Worm (Caenorhabditis elegans) whole organism, early embryonic: ENCODE measurements around the gene R02D5.7.

ENCODE experiments used
- F13C5.2 ChIP-seq: sonication (generic microtip); optimal IDR thresholded peaks from 2 replicates; lab custom pipeline; 2017; ENCODE audit warnings: mild to moderate bottlenecking, missing genetic modification characterization, inconsistent platforms, missing compliant biosample characterization
- aly-1 ChIP-seq: sonication (generic microtip); optimal IDR thresholded peaks from 2 replicates; lab custom pipeline; 2016; ENCODE audit warnings: missing genetic modification characterization, missing compliant biosample characterization
- ama-1 ChIP-seq: fragments of 150-350 bp; optimal IDR thresholded peaks from 2 replicates; lab custom pipeline; 2014
- ceh-13 ChIP-seq: fragments of 200-800 bp; sonication (Bioruptor generic); optimal IDR thresholded peaks from 2 replicates; lab custom pipeline; 2018; ENCODE audit warnings: mild to moderate bottlenecking, missing genetic modification characterization, missing compliant biosample characterization
- ceh-36 ChIP-seq: sonication (generic microtip); optimal IDR thresholded peaks from 2 replicates; lab custom pipeline; 2016; ENCODE audit warnings: missing genetic modification characterization, inconsistent platforms, missing compliant biosample characterization
- ets-7 ChIP-seq: sonication (generic microtip); optimal IDR thresholded peaks from 2 replicates; lab custom pipeline; 2016; ENCODE audit warnings: missing genotype, missing genetic modification characterization, missing compliant biosample characterization
- flt-1 ChIP-seq: fragments of 200-800 bp; sonication (Bioruptor generic); IDR thresholded peaks from 2 replicates; pipeline ENCODE4 v1.3.6; 2022; ENCODE audit warnings: missing genetic modification characterization, missing compliant biosample characterization
- hmbx-1 ChIP-seq: sonication (generic microtip); optimal IDR thresholded peaks from 2 replicates; lab custom pipeline; 2016; ENCODE audit warnings: mild to moderate bottlenecking, missing genetic modification characterization, missing compliant biosample characterization
- pes-1 ChIP-seq: fragments of 200-800 bp; sonication (Bioruptor generic); IDR thresholded peaks from 2 replicates; pipeline ENCODE4 v1.3.6; 2022; ENCODE audit warnings: missing genetic modification reagents, missing genetic modification characterization, missing compliant biosample characterization
- scrt-1 ChIP-seq: fragments of 200-800 bp; sonication (Bioruptor generic); IDR thresholded peaks from 2 replicates; pipeline ENCODE4 v1.3.6; 2022; ENCODE audit warnings: missing genetic modification characterization, missing compliant biosample characterization
- sea-1 ChIP-seq: fragments of 200-800 bp; sonication (Bioruptor generic); conservative IDR thresholded peaks from 2 replicates; pipeline ENCODE4 v1.3.6; 2022; ENCODE audit warnings: missing genetic modification characterization, missing compliant biosample characterization
- tbx-11 ChIP-seq: fragments of 200-800 bp; sonication (Bioruptor generic); IDR thresholded peaks from 2 replicates; pipeline ENCODE4 v1.3.6; 2022; ENCODE audit warnings: missing genetic modification characterization, missing compliant biosample characterization
- tra-4 ChIP-seq: sonication (generic microtip); optimal IDR thresholded peaks from 2 replicates; lab custom pipeline; 2017; ENCODE audit warnings: missing genetic modification characterization, missing compliant biosample characterization

- TF ChIP-seq sea-1 (no peak), ama-1 (lab: Kevin White, UChicago) (no peak), hmbx-1 (no peak), flt-1 (GFP tag; lab: Robert Waterston, UW) (no peak), tbx-11 (GFP tag; lab: Robert Waterston, UW) (no peak), scrt-1 (GFP tag; lab: Robert Waterston, UW) (no peak), F13C5.2 (no peak), aly-1 (tag; lab: Kevin White, UChicago) (no peak), tra-4 (tag; lab: Kevin White, UChicago) (no peak), pes-1 (GFP tag; lab: Robert Waterston, UW) (no peak), ets-7 (no peak), ceh-13 (no peak), ceh-36 (tag; lab: Kevin White, UChicago) (no peak)
These were observed 20.6 kb downstream of the R02D5.7 start, which contains the start of gene F08H9.2 for ce11 chrV:14460615-14461102.
